Worm (Caenorhabditis elegans): Measurements from ENCODE around the gene Y11D7A.3.

Y11D7A.3 gene

DNA sequence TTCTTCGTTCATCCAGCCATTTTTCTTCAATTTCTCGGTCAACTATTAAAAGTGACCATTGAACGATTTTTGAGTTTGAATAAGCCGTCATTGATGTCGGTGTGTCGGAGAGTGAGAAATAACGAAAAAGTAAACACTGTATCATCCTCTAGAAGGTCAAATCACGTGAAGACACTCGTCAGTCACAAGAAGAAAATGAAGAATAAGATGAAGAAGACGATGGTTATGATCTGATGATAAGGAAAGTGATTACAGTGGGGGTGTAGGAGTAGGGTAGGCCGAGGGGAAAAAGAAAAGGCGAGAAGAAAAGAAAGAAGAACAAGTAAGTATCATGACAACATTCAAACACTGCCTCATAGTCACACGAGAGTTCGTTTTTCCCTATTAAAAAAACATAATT is 34.8 kb upstream of the Y11D7A.3 start (continued):
- TF ChIP-seq nhr-11 (tag; optimal IDR thresholded peaks at IDR 0.05) (no peak), tag-97 (GFP tag; IDR thresholded peaks at IDR 0.05) (no peak), nhr-42 (GFP tag; IDR thresholded peaks at IDR 0.05) (no peak), Y5F2A.4 (GFP tag; optimal IDR thresholded peaks at IDR 0.05) (no peak), mdt-29 (GFP tag; IDR thresholded peaks at IDR 0.05) (peak; percentile 75), jun-1 (tag; optimal IDR thresholded peaks at IDR 0.05) (no peak), snpc-4 (tag; optimal IDR thresholded peaks at IDR 0.05) (no peak), mep-1 (tag; optimal IDR thresholded peaks at IDR 0.05) (peak; percentile 79), ceh-44 (GFP tag; IDR thresholded peaks at IDR 0.05) (no peak), lin-29 (GFP tag; IDR thresholded peaks at IDR 0.05) (no peak), dpl-1 (GFP tag; optimal IDR thresholded peaks at IDR 0.05) (no peak), dmd-6 (GFP tag; IDR thresholded peaks at IDR 0.05) (peak; percentile 72), lin-39 (tag; optimal IDR thresholded peaks at IDR 0.05) (no peak), F37D6.2 (tag; optimal IDR thresholded peaks at IDR 0.05) (no peak), mxl-2 (GFP tag; conservative IDR thresholded peaks at IDR 0.05) (no peak), Y75B8A.6 (GFP tag; IDR thresholded peaks at IDR 0.05) (no peak), ama-1 (optimal IDR thresholded peaks at IDR 0.05) (no peak)

DNA sequence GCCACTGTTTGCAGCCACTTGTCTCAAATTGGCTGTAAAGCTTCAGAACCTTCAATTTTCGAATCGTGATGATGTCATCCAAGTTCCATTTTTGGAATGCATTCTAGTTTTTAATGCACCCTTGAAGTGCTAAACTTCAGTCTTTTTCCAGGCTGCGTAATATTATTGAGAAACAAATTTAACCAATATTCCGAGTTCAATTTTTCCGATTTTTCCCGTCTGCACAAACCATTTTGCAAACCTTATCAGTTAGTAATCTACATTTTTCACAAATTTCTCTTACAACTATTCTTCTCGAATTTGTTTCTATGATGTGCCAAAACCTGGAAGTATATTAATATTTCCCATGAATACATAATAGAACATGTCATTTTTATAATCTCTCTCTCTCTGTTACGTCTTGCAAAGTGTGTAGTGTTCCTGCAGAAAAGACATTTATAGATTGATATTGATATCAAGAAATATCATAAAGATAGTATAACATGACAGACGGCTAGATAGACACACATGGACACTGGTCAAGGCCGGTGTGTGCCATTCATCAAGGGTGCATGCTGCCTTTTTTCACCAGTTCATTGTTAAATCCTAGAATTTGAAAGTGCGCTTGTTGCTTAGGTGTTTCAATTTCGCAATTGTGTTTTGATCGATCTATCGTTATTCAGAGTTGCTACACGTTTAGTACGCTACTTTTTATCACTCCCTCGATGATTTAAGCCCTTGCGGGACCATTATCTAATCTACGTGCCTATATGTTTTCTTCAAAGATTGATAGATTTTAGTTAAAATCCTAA is 33.5 kb upstream of the Y11D7A.3 start:
- TF ChIP-seq vab-7 (GFP tag; IDR thresholded peaks at IDR 0.05) (no peak), zip-11 (GFP tag; IDR thresholded peaks at IDR 0.05) (no peak), ctbp-1 (GFP tag; IDR thresholded peaks at IDR 0.05) (no peak), unc-39 (tag; optimal IDR thresholded peaks at IDR 0.05) (no peak), egl-27 (tag; optimal IDR thresholded peaks at IDR 0.05) (no peak), lin-29 (GFP tag; IDR thresholded peaks at IDR 0.05) (no peak), mdl-1 (tag; optimal IDR thresholded peaks at IDR 0.05) (peak in 1 of 2 experiments; percentile 7), aha-1 (tag) (peak; percentile 91), ceh-62 (tag; optimal IDR thresholded peaks at IDR 0.05) (no peak), hif-1 (tag; optimal IDR thresholded peaks at IDR 0.05) (no peak), rbr-2 (tag; optimal IDR thresholded peaks at IDR 0.05) (no peak), madf-9 (GFP tag; conservative IDR thresholded peaks at IDR 0.05) (no peak), spr-3 (GFP tag; optimal IDR thresholded peaks at IDR 0.05) (no peak), nhr-28 (tag; optimal IDR thresholded peaks at IDR 0.05) (peak; percentile 46), dmd-9 (GFP tag; IDR thresholded peaks at IDR 0.05) (no peak), pha-4 (GFP tag; IDR thresholded peaks at IDR 0.05) (no peak), pha-4 (tag; optimal IDR thresholded peaks at IDR 0.05) (no peak), dpl-1 (GFP tag; optimal IDR thresholded peaks at IDR 0.05) (no peak), ceh-82 (tag; optimal IDR thresholded peaks at IDR 0.05) (no peak), fkh-10 (GFP tag; optimal IDR thresholded peaks at IDR 0.05) (no peak), dmd-6 (GFP tag; IDR thresholded peaks at IDR 0.05) (peak; percentile 32; the same call in 1 of the 2 replicates), dve-1 (tag; optimal IDR thresholded peaks at IDR 0.05; ENCODE audit: insufficient read depth) (no peak), R02D3.7 (tag; optimal IDR thresholded peaks at IDR 0.05) (no peak), ceh-28 (tag; optimal IDR thresholded peaks at IDR 0.05) (no peak), ztf-11 (tag; optimal IDR thresholded peaks at IDR 0.05) (no peak), lir-3 (tag; optimal IDR thresholded peaks at IDR 0.05) (no peak), ceh-44 (GFP tag; IDR thresholded peaks at IDR 0.05) (no peak), skn-1 (tag; optimal IDR thresholded peaks at IDR 0.05) (no peak), T20F7.1 (GFP tag; optimal IDR thresholded peaks at IDR 0.05) (no peak), lin-39 (tag; optimal IDR thresholded peaks at IDR 0.05) (no peak)

Measured in whole organism, L4 larva.